Worm (Caenorhabditis elegans) whole organism, L1 larva: ENCODE results near the gene F17E9.16.

Source experiments
- C34B4.2 ChIP-seq: sonication (generic microtip); optimal IDR thresholded peaks from 2 replicates; lab custom pipeline; 2017; ENCODE audit warnings: mild to moderate bottlenecking, missing genetic modification characterization, missing compliant biosample characterization
- F16B12.6 ChIP-seq: fragments of 150-350 bp; optimal IDR thresholded peaks from 2 replicates; lab custom pipeline; 2014; ENCODE audit warnings: missing biosample characterization, missing genetic modification characterization
- Y116A8C.19 ChIP-seq: sonication (generic microtip); optimal IDR thresholded peaks from 2 replicates; lab custom pipeline; 2016; ENCODE audit warnings: missing compliant biosample characterization, missing genetic modification characterization, borderline replicate concordance
- aly-2 ChIP-seq: fragments of 150-350 bp; optimal IDR thresholded peaks from 2 replicates; lab custom pipeline; 2014; ENCODE audit warnings: missing biosample characterization, missing genetic modification characterization
- ama-1 ChIP-seq: fragments of 150-350 bp; optimal IDR thresholded peaks from 2 replicates; lab custom pipeline; 2014
- ceh-63 ChIP-seq: fragments of 200-800 bp; sonication (Bioruptor generic); optimal IDR thresholded peaks from 2 replicates; lab custom pipeline; 2018; ENCODE audit warnings: mild to moderate bottlenecking, missing genetic modification characterization, missing compliant biosample characterization
- ceh-82 ChIP-seq, 3 experiments: fragments of 150-350 bp in 1 of 3; sonication (generic microtip) in 2 of 3; optimal IDR thresholded peaks; 2 replicates each; lab custom pipeline; 2014 to 2017; ENCODE audit warnings: missing biosample characterization in 3 of 3, missing genetic modification characterization in 3 of 3
- dsc-1 ChIP-seq: sonication (generic microtip); optimal IDR thresholded peaks from 2 replicates; lab custom pipeline; 2016; ENCODE audit warnings: mild to moderate bottlenecking, missing genetic modification characterization, missing compliant biosample characterization
- efl-1 ChIP-seq, 4 experiments: fragments of 150-350 bp; optimal IDR thresholded peaks in 3 of 4; peaks in 1 of 4; 1 replicate in 1 of 4; 2 replicates in 3 of 4; lab custom pipeline; 2014; ENCODE audit warnings: missing biosample characterization in 2 of 4, missing genetic modification characterization in 2 of 4, missing genetic modification reagents in 2 of 4
- egl-13 ChIP-seq: sonication (generic microtip); optimal IDR thresholded peaks from 2 replicates; lab custom pipeline; 2016; ENCODE audit warnings: missing genotype, missing genetic modification reagents, missing genetic modification characterization, missing compliant biosample characterization
- elt-2 ChIP-seq: sonication (generic microtip); optimal IDR thresholded peaks from 2 replicates; lab custom pipeline; 2016; ENCODE audit warnings: missing genetic modification characterization, mild to moderate bottlenecking, inconsistent platforms, missing compliant biosample characterization, missing genetic modification reagents
- ets-5 ChIP-seq: fragments of 200-800 bp; sonication (Bioruptor generic); IDR thresholded peaks from 2 replicates; pipeline ENCODE4 v1.3.6; 2022; ENCODE audit warnings: missing genetic modification characterization, missing compliant biosample characterization
- fkh-4 ChIP-seq: sonication (generic microtip); optimal IDR thresholded peaks from 2 replicates; lab custom pipeline; 2016; ENCODE audit warnings: missing compliant biosample characterization, missing genetic modification characterization, borderline replicate concordance
- fkh-8 ChIP-seq: sonication (generic microtip); optimal IDR thresholded peaks from 2 replicates; lab custom pipeline; 2016; ENCODE audit warnings: mild to moderate bottlenecking, missing genetic modification characterization, missing compliant biosample characterization
- hlh-17 ChIP-seq: fragments of 200-800 bp; sonication (Bioruptor generic); optimal IDR thresholded peaks from 2 replicates; lab custom pipeline; 2018; ENCODE audit warnings: missing genetic modification characterization, mild to moderate bottlenecking, missing compliant biosample characterization, moderate library complexity, borderline replicate concordance
- irx-1 ChIP-seq: sonication (generic microtip); optimal IDR thresholded peaks from 2 replicates; lab custom pipeline; 2016; ENCODE audit warnings: missing genetic modification characterization, missing compliant biosample characterization
- lin-13 ChIP-seq: fragments of 150-350 bp; optimal IDR thresholded peaks from 2 replicates; lab custom pipeline; 2014; ENCODE audit warnings: missing biosample characterization, missing genetic modification reagents, missing genetic modification characterization
- lin-14 ChIP-seq: fragments of 200-800 bp; sonication (Bioruptor generic); optimal IDR thresholded peaks from 2 replicates; lab custom pipeline; 2018; ENCODE audit warnings: mild to moderate bottlenecking, missing genetic modification characterization, moderate library complexity, missing compliant biosample characterization
- lin-15B ChIP-seq: fragments of 150-350 bp; sonication (generic microtip); optimal IDR thresholded peaks from 3 replicates; lab custom pipeline; 2014; ENCODE audit warnings: missing biosample characterization, missing genetic modification characterization
- lir-3 ChIP-seq: sonication (generic microtip); optimal IDR thresholded peaks from 2 replicates; lab custom pipeline; 2016; ENCODE audit warnings: mild to moderate bottlenecking, missing genetic modification characterization, moderate library complexity, missing compliant biosample characterization; ENCODE audit not compliant: poor library complexity
- lsy-2 ChIP-seq, 2 experiments: fragments of 150-350 bp; optimal IDR thresholded peaks; 2 replicates each; lab custom pipeline; 2014; ENCODE audit warnings: missing biosample characterization in 2 of 2, missing genetic modification characterization in 2 of 2
- mab-9 ChIP-seq: fragments of 200-800 bp; sonication (Bioruptor generic); IDR thresholded peaks from 2 replicates; pipeline ENCODE4 v1.3.6; 2022; ENCODE audit warnings: missing genetic modification reagents, missing genetic modification characterization, missing compliant biosample characterization
- mep-1 ChIP-seq: fragments of 150-350 bp; optimal IDR thresholded peaks from 2 replicates; lab custom pipeline; 2014; ENCODE audit warnings: missing biosample characterization, missing genetic modification characterization
- nhr-12 ChIP-seq: sonication (generic microtip); optimal IDR thresholded peaks from 2 replicates; lab custom pipeline; 2017; ENCODE audit warnings: missing biosample characterization, missing genetic modification characterization
- nhr-19 ChIP-seq: fragments of 200-800 bp; sonication (Bioruptor generic); conservative IDR thresholded peaks from 2 replicates; pipeline ENCODE4 v1.3.6; 2022; ENCODE audit warnings: missing genetic modification characterization, missing compliant biosample characterization
- nhr-237 ChIP-seq: fragments of 150-350 bp; optimal IDR thresholded peaks from 2 replicates; lab custom pipeline; 2014; ENCODE audit warnings: missing biosample characterization, missing genetic modification characterization
- nhr-28 ChIP-seq: fragments of 150-350 bp; optimal IDR thresholded peaks from 2 replicates; lab custom pipeline; 2014; ENCODE audit warnings: missing biosample characterization, missing genetic modification characterization
- nhr-47 ChIP-seq: sonication (generic microtip); optimal IDR thresholded peaks from 2 replicates; lab custom pipeline; 2016; ENCODE audit warnings: mild to moderate bottlenecking, missing genetic modification characterization, moderate library complexity, missing compliant biosample characterization
- nhr-71 ChIP-seq: sonication (generic microtip); optimal IDR thresholded peaks from 2 replicates; lab custom pipeline; 2016; ENCODE audit warnings: mild to moderate bottlenecking, missing genetic modification characterization, moderate library complexity, missing compliant biosample characterization
- nhr-76 ChIP-seq: sonication (generic microtip); optimal IDR thresholded peaks from 2 replicates; lab custom pipeline; 2017; ENCODE audit warnings: missing biosample characterization, missing genetic modification characterization
- nhr-90 ChIP-seq: sonication (generic microtip); optimal IDR thresholded peaks from 2 replicates; lab custom pipeline; 2016; ENCODE audit warnings: mild to moderate bottlenecking, missing genetic modification characterization, missing compliant biosample characterization; ENCODE audit not compliant: poor library complexity
- rnt-1 ChIP-seq: sonication (generic microtip); optimal IDR thresholded peaks from 2 replicates; lab custom pipeline; 2016; ENCODE audit warnings: mild to moderate bottlenecking, missing genetic modification characterization, moderate library complexity, missing compliant biosample characterization
- snpc-4 ChIP-seq: fragments of 150-350 bp; optimal IDR thresholded peaks from 2 replicates; lab custom pipeline; 2014; ENCODE audit warnings: missing biosample characterization, missing genetic modification characterization
- snu-23 ChIP-seq: sonication (generic microtip); optimal IDR thresholded peaks from 2 replicates; lab custom pipeline; 2016; ENCODE audit warnings: missing genetic modification characterization, missing compliant biosample characterization
- tlp-1 ChIP-seq: fragments of 150-350 bp; optimal IDR thresholded peaks from 2 replicates; lab custom pipeline; 2014; ENCODE audit warnings: missing biosample characterization, missing genetic modification characterization
- unc-30 ChIP-seq: sonication (generic microtip); optimal IDR thresholded peaks from 2 replicates; lab custom pipeline; 2017; ENCODE audit warnings: missing biosample characterization, missing genetic modification characterization
- unc-62 ChIP-seq: fragments of 150-350 bp; optimal IDR thresholded peaks from 2 replicates; lab custom pipeline; 2014; ENCODE audit warnings: missing biosample characterization, missing genetic modification reagents, missing genetic modification characterization
- unc-86 ChIP-seq: sonication (generic microtip); optimal IDR thresholded peaks from 2 replicates; lab custom pipeline; 2016; ENCODE audit warnings: missing genetic modification characterization, missing compliant biosample characterization
- unc-98 ChIP-seq: fragments of 200-800 bp; sonication (Bioruptor generic); IDR thresholded peaks from 2 replicates; pipeline ENCODE4 v1.3.6; 2022; ENCODE audit warnings: missing genetic modification characterization, missing compliant biosample characterization
- vab-15 ChIP-seq: sonication (generic microtip); optimal IDR thresholded peaks from 2 replicates; lab custom pipeline; 2017; ENCODE audit warnings: missing genotype, mild to moderate bottlenecking, missing genetic modification characterization, missing compliant biosample characterization
- xbp-1 ChIP-seq: sonication (generic microtip); optimal IDR thresholded peaks from 2 replicates; lab custom pipeline; 2016; ENCODE audit warnings: missing genetic modification characterization, missing compliant biosample characterization
- ztf-4 ChIP-seq: fragments of 150-350 bp; optimal IDR thresholded peaks from 2 replicates; lab custom pipeline; 2014; ENCODE audit warnings: missing biosample characterization, missing genetic modification characterization

Gene F17E9.16

ce11 chrIV:8332526-8332925 is 19.6 kb upstream of the F17E9.16 start, which contains the start of gene lys-10:
lys-10 (plus strand) TSS chrIV:8332826.
- no peak for TF ChIP-seq snpc-4 (tag; lab: Kevin White, UChicago)
- no peak for TF ChIP-seq dsc-1
- no peak for TF ChIP-seq F16B12.6 (tag; lab: Kevin White, UChicago)
- TF ChIP-seq unc-98 (GFP tag; lab: Robert Waterston, UW) = no peak
- TF ChIP-seq elt-2 (tag; lab: Kevin White, UChicago) = no peak
- TF ChIP-seq nhr-47 (tag; lab: Kevin White, UChicago) = no peak
- no peak for TF ChIP-seq snu-23 (GFP tag; lab: Kevin White, UChicago)
- no peak for TF ChIP-seq lin-13 (GFP tag; lab: Kevin White, UChicago)
- TF ChIP-seq nhr-12 (tag; lab: Kevin White, UChicago) = no peak
- TF ChIP-seq ets-5 (GFP tag; lab: Robert Waterston, UW) = no peak
- TF ChIP-seq tlp-1 = no peak
- TF ChIP-seq irx-1 (tag; lab: Kevin White, UChicago) = no peak
- TF ChIP-seq, all 84 proteins: peak for 0

- TF ChIP-seq efl-1 (optimal IDR thresholded peaks at IDR 0.05; lab: Kevin White, UChicago) (no peak), efl-1 (GFP tag; optimal IDR thresholded peaks at IDR 0.05 in 1 of 2; lab: Kevin White, UChicago) (peak in 1 of 2 experiments; percentile 6), hlh-17 (GFP tag; lab: Kevin White, UChicago) (no peak), snpc-4 (tag; lab: Kevin White, UChicago) (no peak), rnt-1 (tag; lab: Kevin White, UChicago) (no peak), nhr-71 (tag; lab: Kevin White, UChicago) (no peak), xbp-1 (tag; lab: Kevin White, UChicago) (no peak)
Measured at ce11 chrIV:8333034-8333433, 19.1 kb upstream of the F17E9.16 start.

- TF ChIP-seq unc-30 = no peak
Measured at ce11 chrIV:8333554-8333953, 18.6 kb upstream of the F17E9.16 start.

- no peak for TF ChIP-seq unc-86 (tag; lab: Kevin White, UChicago)
- no peak for TF ChIP-seq C34B4.2 (tag; lab: Kevin White, UChicago)
- TF ChIP-seq mab-9 (GFP tag; lab: Robert Waterston, UW) = no peak
- no peak for TF ChIP-seq ets-5 (GFP tag; lab: Robert Waterston, UW)
- TF ChIP-seq ceh-63 (GFP tag; lab: Kevin White, UChicago) = no peak
- TF ChIP-seq fkh-4 (tag; lab: Kevin White, UChicago) = no peak
- no peak for TF ChIP-seq ceh-82 (tag; optimal IDR thresholded peaks at IDR 0.05; lab: Kevin White, UChicago)
- TF ChIP-seq vab-15 = no peak
- no peak for TF ChIP-seq nhr-19 (GFP tag; lab: Robert Waterston, UW)
- no peak for TF ChIP-seq lin-15B
- no peak for TF ChIP-seq irx-1 (tag; lab: Kevin White, UChicago)
- TF ChIP-seq nhr-28 (tag; lab: Kevin White, UChicago) = no peak
- no peak for TF ChIP-seq nhr-76
Measured at ce11 chrIV:8333954-8333987, 18.4 kb upstream of the F17E9.16 start, which contains the start of gene his-31. his-31 (minus strand) TSS chrIV:8333983.

ce11 chrIV:8333988-8334863 is 17.9 kb upstream of the F17E9.16 start, which contains the start of gene his-32:
his-32 (plus strand) TSS chrIV:8334305.
- TF ChIP-seq nhr-19 (GFP tag; lab: Robert Waterston, UW) (peak; percentile 16; the same call in 1 of the 2 replicates), nhr-71 (tag; lab: Kevin White, UChicago) (peak; percentile 69), tlp-1 (no peak), Y116A8C.19 (tag; lab: Kevin White, UChicago) (no peak), efl-1 (optimal IDR thresholded peaks at IDR 0.05; lab: Kevin White, UChicago) (peak; percentile 18 to 43), efl-1 (GFP tag; optimal IDR thresholded peaks at IDR 0.05 in 1 of 2; lab: Kevin White, UChicago) (peak in 1 of 2 experiments; percentile 89), egl-13 (tag; lab: Kevin White, UChicago) (no peak), aly-2 (tag; lab: Kevin White, UChicago) (no peak), lir-3 (peak; percentile 56), lsy-2 (tag; optimal IDR thresholded peaks at IDR 0.05; lab: Kevin White, UChicago) (peak in 1 of 2 experiments; percentile 71), dsc-1 (no peak), lin-14 (GFP tag; lab: Kevin White, UChicago) (peak; percentile 75), fkh-8 (no peak), mep-1 (tag; lab: Kevin White, UChicago) (peak; percentile 80), unc-98 (GFP tag; lab: Robert Waterston, UW) (no peak), fkh-4 (tag; lab: Kevin White, UChicago) (no peak), elt-2 (tag; lab: Kevin White, UChicago) (no peak), nhr-237 (tag; lab: Kevin White, UChicago) (no peak), unc-62 (no peak), vab-15 (no peak), unc-86 (tag; lab: Kevin White, UChicago) (peak; percentile 75), nhr-90 (tag; lab: Kevin White, UChicago) (peak; percentile 59), ztf-4 (tag; lab: Kevin White, UChicago) (peak; percentile 72), ets-5 (GFP tag; lab: Robert Waterston, UW) (no peak), ama-1 (lab: Kevin White, UChicago) (no peak)
